Fruit fly (Drosophila melanogaster) whole organism, embryonic: ENCODE data around the gene Nct.
A peak's percentile ranks its signal among the peaks of the same experiment; 100 is the strongest.

Source experiments
- Aef1 ChIP-seq: fragments of 200-800 bp; sonication (Bioruptor generic); IDR thresholded peaks from 3 replicates; pipeline ENCODE4 v1.3.6; 2022; ENCODE audit warnings: missing biosample characterization, missing genetic modification characterization
- Antp ChIP-seq: fragments of 200-800 bp; sonication (Bioruptor generic); optimal IDR thresholded peaks from 3 replicates; lab custom pipeline; 2016; ENCODE audit warnings: missing biosample characterization, missing genetic modification characterization
- C15 ChIP-seq: fragments of 200-800 bp; sonication (Bioruptor generic); IDR thresholded peaks from 3 replicates; pipeline ENCODE4 v1.3.6; 2022; ENCODE audit warnings: missing biosample characterization, missing genetic modification characterization
- CG10321 ChIP-seq: fragments of 200-800 bp; sonication (Bioruptor generic); IDR thresholded peaks from 2 replicates; pipeline ENCODE4 v1.3.6; 2022; ENCODE audit warnings: missing biosample characterization, missing genetic modification characterization
- CG10654 ChIP-seq: fragments of 200-800 bp; sonication (Bioruptor generic); optimal IDR thresholded peaks from 2 replicates; lab custom pipeline; 2016; ENCODE audit warnings: missing biosample characterization, missing genetic modification characterization
- CG11247 ChIP-seq: fragments of 200-800 bp; sonication (Bioruptor generic); IDR thresholded peaks from 2 replicates; pipeline ENCODE4 v1.3.6; 2022; ENCODE audit warnings: missing biosample characterization, missing genetic modification characterization
- CG11456 ChIP-seq: fragments of 200-800 bp; sonication (Bioruptor generic); IDR thresholded peaks from 3 replicates; pipeline ENCODE4 v1.3.6; 2022; ENCODE audit warnings: missing biosample characterization, missing genetic modification characterization
- CG12219 ChIP-seq: fragments of 200-800 bp; sonication (Bioruptor generic); optimal IDR thresholded peaks from 3 replicates; lab custom pipeline; 2018; ENCODE audit warnings: missing biosample characterization, mild to moderate bottlenecking, missing genetic modification characterization
- CG13287 ChIP-seq: fragments of 200-800 bp; sonication (Bioruptor generic); IDR thresholded peaks from 2 replicates; pipeline ENCODE4 v1.3.6; 2022; ENCODE audit warnings: missing biosample characterization, missing genetic modification characterization; ENCODE audit not compliant: partially characterized antibody
- CG17612 ChIP-seq: fragments of 200-800 bp; sonication (Bioruptor generic); IDR thresholded peaks from 2 replicates; pipeline ENCODE4 v1.3.6; 2022; ENCODE audit warnings: missing biosample characterization, missing genetic modification characterization
- CG17912 ChIP-seq: fragments of 200-800 bp; sonication (Bioruptor generic); optimal IDR thresholded peaks from 2 replicates; lab custom pipeline; 2018; ENCODE audit warnings: missing biosample characterization, mild to moderate bottlenecking, missing genetic modification characterization
- CG2120 ChIP-seq: fragments of 200-800 bp; sonication (Bioruptor generic); optimal IDR thresholded peaks from 3 replicates; lab custom pipeline; 2016; ENCODE audit warnings: missing biosample characterization, missing genetic modification characterization
- CG2202 ChIP-seq: fragments of 200-800 bp; sonication (Bioruptor generic); optimal IDR thresholded peaks from 2 replicates; lab custom pipeline; 2018; ENCODE audit warnings: missing biosample characterization, mild to moderate bottlenecking, missing genetic modification characterization
- CG4404 ChIP-seq: fragments of 200-800 bp; sonication (Bioruptor generic); IDR thresholded peaks from 2 replicates; pipeline ENCODE4 v1.3.6; 2022; ENCODE audit warnings: missing biosample characterization, missing genetic modification characterization
- CG6854 ChIP-seq: fragments of 200-800 bp; sonication (Bioruptor generic); optimal IDR thresholded peaks from 3 replicates; lab custom pipeline; 2017; ENCODE audit warnings: missing biosample characterization, mild to moderate bottlenecking, missing genetic modification characterization
- CG7839 ChIP-seq: fragments of 200-800 bp; sonication (Bioruptor generic); optimal IDR thresholded peaks from 3 replicates; lab custom pipeline; 2018; ENCODE audit warnings: missing biosample characterization, mild to moderate bottlenecking, missing genetic modification characterization, moderate library complexity
- CG9215 ChIP-seq: fragments of 200-800 bp; sonication (Bioruptor generic); IDR thresholded peaks from 2 replicates; pipeline ENCODE4 v1.3.6; 2022; ENCODE audit warnings: missing biosample characterization, missing genetic modification characterization
- CG9932 ChIP-seq: fragments of 200-800 bp; sonication (Bioruptor generic); IDR thresholded peaks from 2 replicates; pipeline ENCODE4 v1.3.6; 2022; ENCODE audit warnings: missing biosample characterization, missing genetic modification characterization
- CkIIα-i1 ChIP-seq: fragments of 200-800 bp; sonication (Bioruptor generic); IDR thresholded peaks from 2 replicates; pipeline ENCODE4 v1.3.6; 2022; ENCODE audit warnings: missing biosample characterization, missing genetic modification characterization
- D19A ChIP-seq: fragments of 200-800 bp; optimal IDR thresholded peaks from 3 replicates; lab custom pipeline; 2019; ENCODE audit warnings: missing biosample characterization, mild to moderate bottlenecking, missing genetic modification characterization, moderate library complexity
- Doc3 ChIP-seq: fragments of 200-800 bp; sonication (Bioruptor generic); IDR thresholded peaks from 3 replicates; pipeline ENCODE4 v1.3.6; 2022; ENCODE audit warnings: missing biosample characterization, missing genetic modification characterization; ENCODE audit not compliant: partially characterized antibody
- Hey ChIP-seq: fragments of 200-800 bp; sonication (Bioruptor generic); optimal IDR thresholded peaks from 3 replicates; lab custom pipeline; 2018; ENCODE audit warnings: missing biosample characterization, mild to moderate bottlenecking, missing genetic modification characterization
- Hr3 ChIP-seq: fragments of 200-800 bp; sonication (Bioruptor generic); optimal IDR thresholded peaks from 3 replicates; lab custom pipeline; 2016; ENCODE audit warnings: missing biosample characterization, missing genetic modification characterization
- NFAT ChIP-seq: fragments of 200-800 bp; sonication (Bioruptor generic); IDR thresholded peaks from 2 replicates; pipeline ENCODE4 v1.3.6; 2022; ENCODE audit warnings: missing biosample characterization, missing genetic modification characterization
- Sin3A ChIP-seq: fragments of >200 bp; optimal IDR thresholded peaks from 2 replicates; lab custom pipeline; 2018
- Sox100B ChIP-seq: fragments of 200-800 bp; sonication (Bioruptor generic); optimal IDR thresholded peaks from 3 replicates; lab custom pipeline; 2018; ENCODE audit warnings: missing biosample characterization, mild to moderate bottlenecking, missing genetic modification characterization
- Usf ChIP-seq: fragments of 200-800 bp; sonication (Bioruptor generic); optimal IDR thresholded peaks from 2 replicates; lab custom pipeline; 2017; ENCODE audit warnings: missing genotype, missing biosample characterization, missing genetic modification characterization
- Vsx1 ChIP-seq: fragments of 200-800 bp; sonication (Bioruptor generic); optimal IDR thresholded peaks from 2 replicates; lab custom pipeline; 2017; ENCODE audit warnings: missing biosample characterization, mild to moderate bottlenecking, missing genetic modification characterization, missing genetic modification reagents
- Xbp1 ChIP-seq: fragments of 200-800 bp; sonication (Bioruptor generic); optimal IDR thresholded peaks from 3 replicates; lab custom pipeline; 2016; ENCODE audit warnings: missing biosample characterization, mild to moderate bottlenecking, missing genetic modification characterization
- ara ChIP-seq: fragments of 200-800 bp; sonication (Bioruptor generic); IDR thresholded peaks from 2 replicates; pipeline ENCODE4 v1.3.6; 2022; ENCODE audit warnings: missing biosample characterization, missing genetic modification characterization
- btn ChIP-seq: fragments of 200-800 bp; sonication (Bioruptor generic); optimal IDR thresholded peaks from 2 replicates; lab custom pipeline; 2016; ENCODE audit warnings: missing biosample characterization, missing genetic modification characterization
- chm ChIP-seq: fragments of 200-800 bp; sonication (Bioruptor generic); IDR thresholded peaks from 2 replicates; pipeline ENCODE4 v1.3.6; 2022; ENCODE audit warnings: missing biosample characterization, missing genetic modification characterization
- ci ChIP-seq: fragments of 200-800 bp; sonication (Bioruptor generic); IDR thresholded peaks from 3 replicates; pipeline ENCODE4 v1.3.6; 2022; ENCODE audit warnings: missing biosample characterization, missing genetic modification characterization
- fru ChIP-seq: fragments of >200 bp; optimal IDR thresholded peaks from 2 replicates; lab custom pipeline; 2017
- ken ChIP-seq: fragments of 200-800 bp; sonication (Bioruptor generic); IDR thresholded peaks from 3 replicates; pipeline ENCODE4 v1.3.6; 2022; ENCODE audit warnings: missing biosample characterization, missing genetic modification characterization
- lmd ChIP-seq: fragments of 200-800 bp; sonication (Bioruptor generic); IDR thresholded peaks from 2 replicates; pipeline ENCODE4 v1.3.6; 2022; ENCODE audit warnings: missing biosample characterization, missing genetic modification characterization
- lola ChIP-seq, 3 experiments: fragments of >200 bp in 2 of 3; fragments of 200-800 bp in 1 of 3; sonication (Bioruptor generic) in 1 of 3; optimal IDR thresholded peaks; 2 replicates each; lab custom pipeline; 2017 to 2019; ENCODE audit warnings: missing biosample characterization in 3 of 3, missing genetic modification characterization in 3 of 3, mild to moderate bottlenecking in 1 of 3, moderate library complexity in 1 of 3
- mam ChIP-seq: fragments of 200-800 bp; sonication (Bioruptor generic); optimal IDR thresholded peaks from 3 replicates; lab custom pipeline; 2016; ENCODE audit warnings: missing biosample characterization, missing genetic modification characterization
- phol ChIP-seq: fragments of 200-800 bp; sonication (Bioruptor generic); optimal IDR thresholded peaks from 3 replicates; lab custom pipeline; 2018; ENCODE audit warnings: missing biosample characterization, mild to moderate bottlenecking, missing genetic modification characterization, moderate library complexity
- schlank ChIP-seq: fragments of 200-800 bp; sonication (Bioruptor generic); optimal IDR thresholded peaks from 2 replicates; lab custom pipeline; 2018; ENCODE audit warnings: missing biosample characterization, mild to moderate bottlenecking, missing genetic modification characterization
- sd ChIP-seq: fragments of 200-800 bp; sonication (Bioruptor generic); optimal IDR thresholded peaks from 3 replicates; lab custom pipeline; 2018; ENCODE audit warnings: missing biosample characterization, mild to moderate bottlenecking, missing genetic modification characterization, moderate library complexity
- sima ChIP-seq: fragments of 200-800 bp; sonication (Bioruptor generic); optimal IDR thresholded peaks from 2 replicates; lab custom pipeline; 2016; ENCODE audit warnings: missing biosample characterization, missing genetic modification characterization
- sisA ChIP-seq: fragments of 200-800 bp; sonication (Bioruptor generic); IDR thresholded peaks from 2 replicates; pipeline ENCODE4 v1.3.6; 2022; ENCODE audit warnings: missing biosample characterization, missing genetic modification characterization
- sob ChIP-seq: fragments of 200-800 bp; sonication (Bioruptor generic); IDR thresholded peaks from 2 replicates; pipeline ENCODE4 v1.3.6; 2022; ENCODE audit warnings: missing biosample characterization, missing genetic modification characterization
- sug ChIP-seq: fragments of 200-800 bp; optimal IDR thresholded peaks from 2 replicates; lab custom pipeline; 2019; ENCODE audit warnings: missing biosample characterization, mild to moderate bottlenecking, missing genetic modification characterization, moderate library complexity
- tgo ChIP-seq: fragments of 200-800 bp; sonication (Bioruptor generic); IDR thresholded peaks from 3 replicates; pipeline ENCODE4 v1.3.6; 2022; ENCODE audit warnings: missing biosample characterization, missing genetic modification characterization
- tll ChIP-seq, 2 experiments: fragments of 200-800 bp in 1 of 2; fragments of >200 bp in 1 of 2; sonication (Bioruptor generic) in 1 of 2; optimal IDR thresholded peaks; 2 replicates each; lab custom pipeline; 2017 to 2019; ENCODE audit warnings: missing biosample characterization in 2 of 2, missing genetic modification characterization in 2 of 2, mild to moderate bottlenecking in 1 of 2, moderate library complexity in 1 of 2
- twi ChIP-seq: fragments of 200-800 bp; optimal IDR thresholded peaks from 2 replicates; lab custom pipeline; 2019; ENCODE audit warnings: missing biosample characterization, mild to moderate bottlenecking, missing genetic modification characterization, moderate library complexity
- usp ChIP-seq: fragments of >200 bp; optimal IDR thresholded peaks from 2 replicates; lab custom pipeline; 2017; ENCODE audit warnings: missing biosample characterization, missing genetic modification characterization
- wek ChIP-seq: fragments of 200-800 bp; sonication (Bioruptor generic); optimal IDR thresholded peaks from 3 replicates; lab custom pipeline; 2018; ENCODE audit warnings: missing biosample characterization, mild to moderate bottlenecking, missing genetic modification characterization, moderate library complexity

The Nct gene

DNA sequence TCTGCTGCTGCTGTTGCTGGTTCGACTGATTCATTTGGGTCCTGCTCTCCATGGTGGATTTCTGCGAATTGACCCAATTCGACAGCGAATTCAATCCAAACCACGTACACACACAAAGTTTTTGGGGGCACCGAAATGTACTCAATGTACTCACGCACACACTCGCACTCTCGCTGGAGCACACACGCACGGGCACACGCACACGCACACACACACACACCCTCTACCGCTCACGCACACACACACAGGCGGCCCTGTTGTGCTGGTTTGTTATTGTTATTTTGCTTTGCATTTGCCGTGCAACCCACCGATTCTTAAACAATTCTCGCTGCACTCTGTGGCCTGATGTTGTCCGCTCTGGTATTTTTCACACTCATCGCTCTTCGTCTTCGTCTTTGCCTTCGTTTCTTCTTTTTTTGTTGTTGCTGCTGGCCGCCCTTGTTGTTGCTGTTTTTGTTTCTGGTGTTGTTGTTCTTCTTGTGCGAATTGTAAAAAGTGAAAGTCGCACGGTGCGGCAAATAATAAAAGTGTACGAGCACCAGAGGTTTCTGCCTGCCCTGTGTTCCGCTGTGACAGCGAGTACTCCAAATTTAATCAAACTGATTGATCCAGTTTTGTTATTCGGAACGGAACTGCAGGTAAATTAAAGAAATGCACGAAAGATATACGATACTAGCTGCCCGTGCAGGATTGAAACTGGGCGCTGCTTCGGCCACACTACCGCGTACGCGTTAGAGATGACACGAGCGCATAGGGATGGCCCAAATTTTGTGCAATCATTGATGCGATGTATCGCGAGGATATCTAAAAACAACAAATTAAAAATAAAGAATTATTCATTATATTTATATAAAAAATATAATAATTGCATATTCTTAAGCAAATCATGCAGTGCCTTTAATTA lies 24.8 kb downstream of the Nct start, which contains the start of gene CG3744:
TSS of gene CG3744 (minus strand) at position 716 of the 904 bp plus-strand sequence.
- TF ChIP-seq Vsx1 (GFP tag; lab: Kevin White, UChicago) (no peak), Antp (GFP tag; lab: Kevin White, UChicago) (peak; percentile 72), usp (GFP tag; lab: Kevin White, UChicago) (no peak), sisA (GFP tag; lab: Robert Waterston, UW) (peak; percentile 94), Hey (tag; lab: Kevin White, UChicago) (peak; percentile 9), Sox100B (GFP tag; lab: Kevin White, UChicago) (no peak), CG12219 (GFP tag; lab: Kevin White, UChicago) (peak; percentile 67), tgo (GFP tag; lab: Robert Waterston, UW) (peak; percentile 93), chm (GFP tag; lab: Robert Waterston, UW) (peak; percentile 93), Aef1 (peak; percentile 92), Hr3 (GFP tag; lab: Kevin White, UChicago) (peak; percentile 92), schlank (tag; lab: Kevin White, UChicago) (peak; percentile 67), CG13287 (peak; percentile 96), CG2202 (peak; percentile 57), sug (tag; lab: Kevin White, UChicago) (peak; percentile 93), tll (GFP tag; optimal IDR thresholded peaks at IDR 0.05; lab: Kevin White, UChicago) (no peak), phol (tag; lab: Kevin White, UChicago) (peak; percentile 90), CG17612 (GFP tag; lab: Robert Waterston, UW) (peak; percentile 87), Usf (GFP tag; lab: Kevin White, UChicago) (peak; percentile 85), twi (peak; percentile 83), CG4404 (GFP tag; lab: Robert Waterston, UW) (peak; percentile 89), D19A (peak; percentile 80), mam (peak; percentile 90), sima (GFP tag; lab: Kevin White, UChicago) (no peak), wek (GFP tag; lab: Kevin White, UChicago) (peak; percentile 23), sd (tag; lab: Kevin White, UChicago) (peak; percentile 41), fru (lab: Kevin White, UChicago) (no peak), CkIIα-i1 (GFP tag; lab: Robert Waterston, UW) (0 out of 2 replicates have a peak, but pooled peaks have one; percentile 52), btn (GFP tag; lab: Kevin White, UChicago) (no peak), CG9215 (GFP tag; lab: Robert Waterston, UW) (peak; percentile 92), Doc3 (GFP tag; lab: Robert Waterston, UW) (peak; percentile 96), lmd (GFP tag; lab: Robert Waterston, UW) (peak; percentile 93), Sin3A (lab: Kevin White, UChicago) (peak; percentile 73), CG6854 (GFP tag; lab: Kevin White, UChicago) (peak; percentile 70), C15 (GFP tag; lab: Robert Waterston, UW) (peak; percentile 88), NFAT (GFP tag; lab: Robert Waterston, UW) (peak; percentile 99), ara (GFP tag; lab: Robert Waterston, UW) (peak; percentile 92), sob (GFP tag; lab: Robert Waterston, UW) (peak; percentile 96), Xbp1 (peak; percentile 94), CG7839 (tag; lab: Kevin White, UChicago) (peak; percentile 92), CG11456 (GFP tag; lab: Robert Waterston, UW) (peak; percentile 98), lola (GFP tag; optimal IDR thresholded peaks at IDR 0.05; lab: Kevin White, UChicago) (peak in 1 of 3 experiments; percentile 88), ci (GFP tag; lab: Robert Waterston, UW) (peak; percentile 95), CG10321 (peak; percentile 77), ken (GFP tag; lab: Robert Waterston, UW) (peak; percentile 97), CG9932 (peak; percentile 99), CG17912 (GFP tag; lab: Kevin White, UChicago) (peak; percentile 56), CG11247 (GFP tag; lab: Robert Waterston, UW) (peak; percentile 96), CG10654 (GFP tag; lab: Kevin White, UChicago) (peak; percentile 89), CG2120 (peak; percentile 92)
